Fruit fly (Drosophila melanogaster) whole organism, wandering third instar larva: Measurements from ENCODE around the gene CG43116.

Experiments
- Jra ChIP-seq: sonication (Bioruptor generic); optimal IDR thresholded peaks from 2 replicates; lab custom pipeline; 2016; ENCODE audit warnings: missing biosample characterization, missing genetic modification characterization
- Sp1 ChIP-seq: fragments of 200-800 bp; sonication (Bioruptor generic); optimal IDR thresholded peaks from 3 replicates; lab custom pipeline; 2019; ENCODE audit warnings: missing biosample characterization, mild to moderate bottlenecking, missing genetic modification characterization, moderate library complexity
- dl ChIP-seq, 2 experiments: fragments of 175-275, 200-275 bp in 1 of 2; fragments of 200-275 bp in 1 of 2; sonication (Bioruptor generic); optimal IDR thresholded peaks; lab custom pipeline; 2018; ENCODE audit warnings: mild to moderate bottlenecking in 2 of 2, missing biosample characterization in 2 of 2, missing genetic modification characterization in 2 of 2, moderate library complexity in 2 of 2; ENCODE audit not compliant: partially characterized antibody in 2 of 2, insufficient read depth in 1 of 2
- lola ChIP-seq: fragments of >200 bp; optimal IDR thresholded peaks from 2 replicates; lab custom pipeline; 2017; ENCODE audit warnings: missing biosample characterization, missing genetic modification characterization
- psq ChIP-seq: fragments of 200-800 bp; sonication (Bioruptor generic); optimal IDR thresholded peaks from 3 replicates; lab custom pipeline; 2017; ENCODE audit warnings: missing biosample characterization, mild to moderate bottlenecking, missing genetic modification characterization, moderate library complexity
- woc ChIP-seq: sonication (Bioruptor generic); optimal IDR thresholded peaks from 2 replicates; lab custom pipeline; 2016; ENCODE audit warnings: missing biosample characterization, mild to moderate bottlenecking, missing genetic modification characterization

dm6 chr3R:26004377-26005000, 7.7 kb upstream of the CG43116 start:
- TF ChIP-seq lola (no peak), psq (GFP tag; lab: Kevin White, UChicago) (no peak), Sp1 (GFP tag; lab: Kevin White, UChicago) (no peak), dl (GFP tag; optimal IDR thresholded peaks at IDR 0.05; lab: Kevin White, UChicago; ENCODE audit: insufficient read depth in 1 of 2, partially characterized antibody in 2 of 2) (no peak), woc (GFP tag; lab: Kevin White, UChicago) (no peak), Jra (GFP tag; lab: Kevin White, UChicago) (no peak)
